Fruit fly (Drosophila melanogaster) S2 (cell line): Measurements from ENCODE around the gene CG13012.

Experiments used
- CG8478 ChIP-seq: fragments of >200 bp; optimal IDR thresholded peaks from 2 replicates; lab custom pipeline; 2018
- CTCF ChIP-seq, 2 experiments: fragments of >200 bp; optimal IDR thresholded peaks; 2 replicates each; lab custom pipeline; 2018

CG13012 gene

dm6 chrX:16645472-16645871 lies 31.1 kb downstream of the CG13012 start:
- no peak for TF ChIP-seq CG8478 (lab: Kevin White, UChicago)
- no peak for TF ChIP-seq CTCF (optimal IDR thresholded peaks at IDR 0.05; lab: Kevin White, UChicago)

dm6 chrX:16644535-16645131 lies 31.9 kb downstream of the CG13012 start:
- no peak for TF ChIP-seq CG8478 (lab: Kevin White, UChicago)
- no peak for TF ChIP-seq CTCF (optimal IDR thresholded peaks at IDR 0.05; lab: Kevin White, UChicago)

dm6 chrX:16643363-16643946 lies 33.1 kb downstream of the CG13012 start:
- TF ChIP-seq CG8478 (lab: Kevin White, UChicago) (no peak), CTCF (optimal IDR thresholded peaks at IDR 0.05; lab: Kevin White, UChicago) (no peak)

- TF ChIP-seq CG8478 (lab: Kevin White, UChicago) (no peak), CTCF (optimal IDR thresholded peaks at IDR 0.05; lab: Kevin White, UChicago) (no peak)
Measured at dm6 chrX:16641101-16641420, 35.5 kb downstream of the CG13012 start.

dm6 chrX:16640260-16641100 lies 36.1 kb downstream of the CG13012 start, which contains the start of the genes SNRPG and mthl1:
Gene SNRPG, minus strand, starts transcription at chrX:16640419.
Gene mthl1, plus strand, starts transcription at chrX:16640968.
- TF ChIP-seq CTCF (optimal IDR thresholded peaks at IDR 0.05; lab: Kevin White, UChicago) (no peak), CG8478 (lab: Kevin White, UChicago) (no peak)

- TF ChIP-seq CTCF (optimal IDR thresholded peaks at IDR 0.05; lab: Kevin White, UChicago) (no peak), CG8478 (lab: Kevin White, UChicago) (no peak)
Measured at dm6 chrX:16637594-16638485, 38.7 kb downstream of the CG13012 start, which contains the start of gene RpS19a. Gene RpS19a, plus strand, starts transcription at chrX:16637894.

dm6 chrX:16637106-16637590 lies 39.4 kb downstream of the CG13012 start, which contains the start of gene Rok:
Gene Rok, minus strand, starts transcription at chrX:16637414.
- peak; percentile 91 to 94 for TF ChIP-seq CTCF (optimal IDR thresholded peaks at IDR 0.05; lab: Kevin White, UChicago)
- TF ChIP-seq CG8478 (lab: Kevin White, UChicago): no peak

dm6 chrX:16633181-16633957 lies 43.2 kb downstream of the CG13012 start:
- no peak for TF ChIP-seq CG8478 (lab: Kevin White, UChicago)
- no peak for TF ChIP-seq CTCF (optimal IDR thresholded peaks at IDR 0.05; lab: Kevin White, UChicago)

- TF ChIP-seq CTCF (optimal IDR thresholded peaks at IDR 0.05; lab: Kevin White, UChicago) (no peak), CG8478 (lab: Kevin White, UChicago) (no peak)
Measured at dm6 chrX:16632135-16632534, 44.4 kb downstream of the CG13012 start, which contains the start of gene CG9777. Gene CG9777, minus strand, starts transcription at chrX:16632235.

- TF ChIP-seq CTCF (optimal IDR thresholded peaks at IDR 0.05; lab: Kevin White, UChicago) (peak; percentile 66 to 73), CG8478 (lab: Kevin White, UChicago) (no peak)
Measured at dm6 chrX:16624519-16624918, 52.0 kb downstream of the CG13012 start.

dm6 chrX:16623524-16623923 lies 53.0 kb downstream of the CG13012 start:
- no peak for TF ChIP-seq CTCF (optimal IDR thresholded peaks at IDR 0.05; lab: Kevin White, UChicago)
- TF ChIP-seq CG8478 (lab: Kevin White, UChicago): no peak

- no peak for TF ChIP-seq CTCF (optimal IDR thresholded peaks at IDR 0.05; lab: Kevin White, UChicago)
- TF ChIP-seq CG8478 (lab: Kevin White, UChicago): no peak
Measured at dm6 chrX:16621462-16621861, 55.1 kb downstream of the CG13012 start, which contains the start of gene CG9782. Gene CG9782, minus strand, starts transcription at chrX:16621589.
